Worm (Caenorhabditis elegans) whole organism, L4 larva: ENCODE measurements around the gene ZK688.9.
A peak's percentile ranks its signal among the peaks of the same experiment; 100 is the strongest.

Experiments
- F26F4.8 ChIP-seq: fragments of 200-800 bp; sonication (Bioruptor generic); conservative IDR thresholded peaks from 2 replicates; pipeline ENCODE4 v1.3.6; 2022; ENCODE audit warnings: missing genetic modification characterization, missing compliant biosample characterization
- F49E8.2 ChIP-seq: sonication (generic microtip); optimal IDR thresholded peaks from 2 replicates; lab custom pipeline; 2016; ENCODE audit warnings: missing compliant biosample characterization, mild to moderate bottlenecking, missing genetic modification characterization, borderline replicate concordance
- R02D3.7 ChIP-seq: fragments of 150-350 bp; sonication (generic microtip); optimal IDR thresholded peaks from 3 replicates; lab custom pipeline; 2014; ENCODE audit warnings: missing biosample characterization, missing genetic modification characterization
- T20F7.1 ChIP-seq: fragments of 200-800 bp; sonication (Bioruptor generic); optimal IDR thresholded peaks from 2 replicates; lab custom pipeline; 2018; ENCODE audit warnings: mild to moderate bottlenecking, missing genetic modification characterization, missing compliant biosample characterization
- Y105C5A.15 ChIP-seq: fragments of 200-800 bp; sonication (Bioruptor generic); IDR thresholded peaks from 2 replicates; pipeline ENCODE4 v1.3.6; 2022; ENCODE audit warnings: missing genetic modification characterization, missing compliant biosample characterization
- Y5F2A.4 ChIP-seq: fragments of 200-800 bp; sonication (Bioruptor generic); optimal IDR thresholded peaks from 2 replicates; lab custom pipeline; 2018; ENCODE audit warnings: mild to moderate bottlenecking, missing genetic modification characterization, missing compliant biosample characterization
- aha-1 ChIP-seq: fragments of 150-350 bp; peaks from one replicate; lab custom pipeline; 2014; ENCODE audit warnings: missing biosample characterization, missing genetic modification characterization
- arid-1 ChIP-seq: fragments of 200-800 bp; sonication (Bioruptor generic); conservative IDR thresholded peaks from 2 replicates; pipeline ENCODE4 v1.3.6; 2022; ENCODE audit warnings: missing genetic modification reagents, missing genetic modification characterization, missing compliant biosample characterization
- ceh-28 ChIP-seq: fragments of 150-350 bp; optimal IDR thresholded peaks from 2 replicates; lab custom pipeline; 2014; ENCODE audit warnings: missing biosample characterization, missing genetic modification reagents, missing genetic modification characterization
- ceh-62 ChIP-seq: sonication (generic microtip); optimal IDR thresholded peaks from 2 replicates; lab custom pipeline; 2017; ENCODE audit warnings: missing biosample characterization, missing genetic modification characterization
- ceh-82 ChIP-seq: sonication (generic microtip); optimal IDR thresholded peaks from 2 replicates; lab custom pipeline; 2017; ENCODE audit warnings: missing biosample characterization, missing genetic modification characterization
- ces-1 ChIP-seq: fragments of 150-350 bp; sonication (generic microtip); optimal IDR thresholded peaks from 4 replicates; lab custom pipeline; 2014; ENCODE audit warnings: missing biosample characterization, missing genetic modification reagents, missing genetic modification characterization
- ctbp-1 ChIP-seq: fragments of 200-800 bp; sonication (Bioruptor generic); IDR thresholded peaks from 2 replicates; pipeline ENCODE4 v1.3.6; 2022; ENCODE audit warnings: missing genetic modification reagents, missing genetic modification characterization, missing compliant biosample characterization
- dmd-8 ChIP-seq: fragments of 200-800 bp; sonication (Bioruptor generic); IDR thresholded peaks from 2 replicates; pipeline ENCODE4 v1.3.6; 2022; ENCODE audit warnings: missing genetic modification characterization, missing compliant biosample characterization
- dmd-9 ChIP-seq: fragments of 200-800 bp; sonication (Bioruptor generic); IDR thresholded peaks from 2 replicates; pipeline ENCODE4 v1.3.6; 2022; ENCODE audit warnings: missing genetic modification reagents, missing genetic modification characterization, missing compliant biosample characterization
- duxl-1 ChIP-seq: sonication (generic microtip); optimal IDR thresholded peaks from 2 replicates; lab custom pipeline; 2016; ENCODE audit warnings: mild to moderate bottlenecking, missing genetic modification characterization, moderate library complexity, missing compliant biosample characterization; ENCODE audit not compliant: poor library complexity
- egl-27 ChIP-seq: sonication (generic microtip); optimal IDR thresholded peaks from 3 replicates; lab custom pipeline; 2017; ENCODE audit warnings: missing biosample characterization, missing genetic modification reagents, missing genetic modification characterization
- fos-1 ChIP-seq: fragments of 150-350 bp; optimal IDR thresholded peaks from 2 replicates; lab custom pipeline; 2014; ENCODE audit warnings: missing biosample characterization, missing genetic modification characterization
- gei-8 ChIP-seq: fragments of 200-800 bp; sonication (Bioruptor generic); optimal IDR thresholded peaks from 2 replicates; lab custom pipeline; 2018; ENCODE audit warnings: mild to moderate bottlenecking, missing genetic modification characterization, missing compliant biosample characterization
- hlh-11 ChIP-seq: fragments of 200-800 bp; sonication (Bioruptor generic); optimal IDR thresholded peaks from 2 replicates; lab custom pipeline; 2018; ENCODE audit warnings: mild to moderate bottlenecking, missing genetic modification characterization, missing compliant biosample characterization
- lin-1 ChIP-seq: fragments of 200-800 bp; sonication (Bioruptor generic); IDR thresholded peaks from 2 replicates; pipeline ENCODE4 v1.3.6; 2022; ENCODE audit warnings: missing genetic modification reagents, missing genetic modification characterization, missing compliant biosample characterization
- lin-38 ChIP-seq: fragments of 200-800 bp; sonication (Bioruptor generic); IDR thresholded peaks from 2 replicates; pipeline ENCODE4 v1.3.6; 2022; ENCODE audit warnings: missing genetic modification reagents, missing genetic modification characterization, missing compliant biosample characterization
- lin-39 ChIP-seq: fragments of 150-350 bp; optimal IDR thresholded peaks from 2 replicates; lab custom pipeline; 2014; ENCODE audit warnings: missing biosample characterization, missing genetic modification reagents, missing genetic modification characterization
- lir-3 ChIP-seq: sonication (generic microtip); optimal IDR thresholded peaks from 2 replicates; lab custom pipeline; 2016; ENCODE audit warnings: mild to moderate bottlenecking, missing genetic modification characterization, missing compliant biosample characterization
- madf-9 ChIP-seq: fragments of 200-800 bp; sonication (Bioruptor generic); conservative IDR thresholded peaks from 2 replicates; pipeline ENCODE4 v1.3.6; 2022; ENCODE audit warnings: missing genetic modification reagents, missing genetic modification characterization, missing compliant biosample characterization
- mep-1 ChIP-seq: fragments of 150-350 bp; sonication (generic microtip); optimal IDR thresholded peaks from 3 replicates; lab custom pipeline; 2014; ENCODE audit warnings: missing biosample characterization, missing genetic modification characterization
- mxl-2 ChIP-seq: fragments of 200-800 bp; sonication (Bioruptor generic); conservative IDR thresholded peaks from 2 replicates; pipeline ENCODE4 v1.3.6; 2022; ENCODE audit warnings: missing genetic modification reagents, missing genetic modification characterization, missing compliant biosample characterization
- mxl-3 ChIP-seq: fragments of 200-800 bp; sonication (Bioruptor generic); optimal IDR thresholded peaks from 2 replicates; lab custom pipeline; 2018; ENCODE audit warnings: mild to moderate bottlenecking, missing genetic modification characterization, missing compliant biosample characterization
- nhr-10 ChIP-seq: fragments of 150-350 bp; optimal IDR thresholded peaks from 2 replicates; lab custom pipeline; 2014; ENCODE audit warnings: missing biosample characterization, missing genetic modification characterization
- nhr-111 ChIP-seq: fragments of 200-800 bp; sonication (Bioruptor generic); optimal IDR thresholded peaks from 2 replicates; lab custom pipeline; 2018; ENCODE audit warnings: mild to moderate bottlenecking, missing genetic modification characterization, missing compliant biosample characterization
- nhr-25 ChIP-seq: sonication (generic microtip); optimal IDR thresholded peaks from 2 replicates; lab custom pipeline; 2017; ENCODE audit warnings: missing genetic modification characterization, mild to moderate bottlenecking, missing compliant biosample characterization, antibody characterized with exemption, moderate library complexity, borderline replicate concordance; ENCODE audit not compliant: insufficient read depth
- nhr-6 ChIP-seq: fragments of 150-350 bp; optimal IDR thresholded peaks from 2 replicates; lab custom pipeline; 2014; ENCODE audit warnings: missing biosample characterization, missing genetic modification characterization
- pha-4 ChIP-seq, 2 experiments: fragments of 150-350 bp in 1 of 2; fragments of 200-800 bp in 1 of 2; sonication (Bioruptor generic) in 1 of 2; IDR thresholded peaks in 1 of 2; optimal IDR thresholded peaks in 1 of 2; 2 replicates each; pipeline versions ENCODE4 v1.3.6 to Lab custom; 2014 to 2022; ENCODE audit warnings: missing genetic modification characterization in 2 of 2, missing genetic modification reagents in 2 of 2, missing biosample characterization in 1 of 2, missing compliant biosample characterization in 1 of 2
- saeg-2 ChIP-seq: fragments of 200-800 bp; sonication (Bioruptor generic); IDR thresholded peaks from 2 replicates; pipeline ENCODE4 v1.3.6; 2022; ENCODE audit warnings: missing genetic modification reagents, missing genetic modification characterization, missing compliant biosample characterization
- sdz-12 ChIP-seq: fragments of 200-800 bp; sonication (Bioruptor generic); optimal IDR thresholded peaks from 2 replicates; lab custom pipeline; 2018; ENCODE audit warnings: mild to moderate bottlenecking, missing genetic modification characterization, missing compliant biosample characterization
- snpc-1.2 ChIP-seq: fragments of 200-800 bp; sonication (Bioruptor generic); IDR thresholded peaks from 2 replicates; pipeline ENCODE4 v1.3.6; 2022; ENCODE audit warnings: missing genetic modification reagents, missing genetic modification characterization, missing compliant biosample characterization
- tag-97 ChIP-seq: fragments of 200-800 bp; sonication (Bioruptor generic); IDR thresholded peaks from 2 replicates; pipeline ENCODE4 v1.3.6; 2022; ENCODE audit warnings: missing genetic modification characterization, missing compliant biosample characterization
- unc-39 ChIP-seq: sonication (generic microtip); optimal IDR thresholded peaks from 2 replicates; lab custom pipeline; 2017; ENCODE audit warnings: missing biosample characterization, missing genetic modification characterization
- unc-62 ChIP-seq, 3 experiments: fragments of 150-350 bp in 1 of 3; sonication (generic microtip); optimal IDR thresholded peaks in 2 of 3; peaks in 1 of 3; 1 replicate in 1 of 3; 2 replicates in 2 of 3; lab custom pipeline; 2014 to 2017; ENCODE audit warnings: missing biosample characterization in 3 of 3, missing genetic modification characterization in 3 of 3, missing genetic modification reagents in 3 of 3, missing genotype in 1 of 3
- vab-7 ChIP-seq: fragments of 200-800 bp; sonication (Bioruptor generic); IDR thresholded peaks from 2 replicates; pipeline ENCODE4 v1.3.6; 2022; ENCODE audit warnings: missing genetic modification reagents, missing genetic modification characterization, missing compliant biosample characterization
- zag-1 ChIP-seq: fragments of 150-350 bp; optimal IDR thresholded peaks from 2 replicates; lab custom pipeline; 2014; ENCODE audit warnings: missing biosample characterization, missing genetic modification characterization
- zfp-2 ChIP-seq: sonication (generic microtip); optimal IDR thresholded peaks from 2 replicates; lab custom pipeline; 2016; ENCODE audit warnings: mild to moderate bottlenecking, missing genetic modification characterization, missing compliant biosample characterization
- zip-11 ChIP-seq: fragments of 200-800 bp; sonication (Bioruptor generic); IDR thresholded peaks from 2 replicates; pipeline ENCODE4 v1.3.6; 2022; ENCODE audit warnings: missing genetic modification characterization, missing compliant biosample characterization
- ztf-7 ChIP-seq: fragments of 150-350 bp; optimal IDR thresholded peaks from 2 replicates; lab custom pipeline; 2014; ENCODE audit warnings: missing biosample characterization, missing genetic modification characterization

Gene ZK688.9

ce11 chrIII:7857142-7857541 is 25.7 kb downstream of the ZK688.9 start, which contains the start of gene tag-307:
Gene tag-307, minus strand, starts transcription at chrIII:7857242.
- TF ChIP-seq lir-3 (tag; lab: Kevin White, UChicago) = no peak
- no peak for TF ChIP-seq gei-8 (GFP tag; lab: Kevin White, UChicago)
- TF ChIP-seq duxl-1 = no peak
- peak in 1 of 2 experiments; percentile 56 for TF ChIP-seq unc-62 (GFP tag; optimal IDR thresholded peaks at IDR 0.05 in 1 of 2; lab: Kevin White, UChicago)
- TF ChIP-seq unc-62 (tag; optimal IDR thresholded peaks at IDR 0.05; lab: Kevin White, UChicago) = no peak
- TF ChIP-seq ces-1 (GFP tag; lab: Kevin White, UChicago) = no peak
- no peak for TF ChIP-seq sdz-12

- TF ChIP-seq lin-38 (GFP tag; lab: Robert Waterston, UW) (peak; percentile 49), madf-9 (GFP tag; lab: Robert Waterston, UW) (0 out of 2 replicates have a peak, but pooled peaks have one; percentile 23), aha-1 (tag; lab: Kevin White, UChicago) (peak; percentile 53), R02D3.7 (tag; lab: Kevin White, UChicago) (no peak), F49E8.2 (tag; lab: Kevin White, UChicago) (peak; percentile 33), fos-1 (tag; lab: Kevin White, UChicago) (no peak), ztf-7 (tag; lab: Kevin White, UChicago) (no peak), mep-1 (no peak), snpc-1.2 (GFP tag; lab: Robert Waterston, UW) (peak; percentile 54; the same call in 1 of the 2 replicates), unc-39 (tag; lab: Kevin White, UChicago) (no peak), sdz-12 (no peak), nhr-6 (tag; lab: Kevin White, UChicago) (no peak), Y105C5A.15 (GFP tag; lab: Robert Waterston, UW) (0 out of 2 replicates have a peak, but pooled peaks have one; percentile 6), tag-97 (no peak), egl-27 (no peak), dmd-8 (no peak), ctbp-1 (GFP tag; lab: Robert Waterston, UW) (0 out of 2 replicates have a peak, but pooled peaks have one; percentile 9), pha-4 (GFP tag; IDR thresholded peaks at IDR 0.05; lab: Robert Waterston, UW) (peak; percentile 20; the same call in 1 of the 2 replicates), pha-4 (tag; optimal IDR thresholded peaks at IDR 0.05; lab: Kevin White, UChicago) (no peak), lin-1 (GFP tag; lab: Robert Waterston, UW) (no peak), ceh-82 (tag; lab: Kevin White, UChicago) (no peak), mxl-2 (no peak)
Observed at ce11 chrIII:7855468-7855867, 27.3 kb downstream of the ZK688.9 start.

ce11 chrIII:7854494-7855184 is 28.2 kb downstream of the ZK688.9 start, which contains the start of gene rpl-35:
Gene rpl-35, plus strand, starts transcription at chrIII:7855134.
- peak; percentile 99 for TF ChIP-seq hlh-11 (tag; lab: Kevin White, UChicago)
- TF ChIP-seq arid-1 = peak; percentile 99
- peak; percentile 74 for TF ChIP-seq ceh-28
- TF ChIP-seq dmd-9 (GFP tag; lab: Robert Waterston, UW) = peak; percentile 99
- peak; percentile 88 for TF ChIP-seq fos-1 (tag; lab: Kevin White, UChicago)
- no peak for TF ChIP-seq egl-27
- TF ChIP-seq duxl-1 = peak; percentile 98
- TF ChIP-seq zip-11 (GFP tag; lab: Robert Waterston, UW) = peak; percentile 86; the same call in 1 of the 2 replicates
- peak; percentile 92 for TF ChIP-seq zag-1
- TF ChIP-seq lin-39 (tag; lab: Kevin White, UChicago) = peak; percentile 92
- TF ChIP-seq dmd-8 = peak; percentile 90
- peak; percentile 100 for TF ChIP-seq mep-1
- peak; percentile 95 for TF ChIP-seq Y5F2A.4 (GFP tag; lab: Kevin White, UChicago)
- peak; percentile 83 for TF ChIP-seq lir-3 (tag; lab: Kevin White, UChicago)
- TF ChIP-seq zfp-2 (tag; lab: Kevin White, UChicago) = peak; percentile 92
- no peak for TF ChIP-seq F26F4.8
- peak; percentile 99 for TF ChIP-seq pha-4 (GFP tag; IDR thresholded peaks at IDR 0.05; lab: Robert Waterston, UW)
- TF ChIP-seq pha-4 (tag; optimal IDR thresholded peaks at IDR 0.05; lab: Kevin White, UChicago) = peak; percentile 95
- peak; percentile 97 for TF ChIP-seq saeg-2 (GFP tag; lab: Robert Waterston, UW)
- TF ChIP-seq nhr-111 (GFP tag; lab: Kevin White, UChicago) = peak; percentile 96
- TF ChIP-seq aha-1 (tag; lab: Kevin White, UChicago) = peak; percentile 100
- peak; percentile 98 for TF ChIP-seq nhr-25 (tag; lab: Kevin White, UChicago)
- peak; percentile 99 for TF ChIP-seq vab-7
- peak; percentile 98 for TF ChIP-seq mxl-3
- TF ChIP-seq ceh-62 (tag; lab: Kevin White, UChicago) = no peak
- TF ChIP-seq T20F7.1 (GFP tag; lab: Kevin White, UChicago) = peak; percentile 99
- peak; percentile 97 for TF ChIP-seq nhr-10 (tag; lab: Kevin White, UChicago)
